Comparison of ENCODE assay signal across 3 worm cellular contexts in genomic region chrII:8853238-8853637, ce11.
TF ChIP-seq lines count a peak whose summit lies in the region.

No protein-coding gene starts in this region.

TF ChIP-seq in whole organism, L1 larva, 84 proteins besides CTCF, POLR2A, EP300 and RAD21:
- TF ChIP-seq nhr-85 (tag; lab: Kevin White, UChicago) (peak; percentile 64), nhr-71 (tag; optimal IDR thresholded peaks at IDR 0.05; lab: Kevin White, UChicago) (no peak)

TF ChIP-seq in whole organism, L3 larva, 47 proteins besides CTCF, POLR2A, EP300 and RAD21:
- no peak for TF ChIP-seq R02D3.7 (tag; optimal IDR thresholded peaks at IDR 0.05; lab: Kevin White, UChicago)
- no peak for TF ChIP-seq unc-39 (tag; optimal IDR thresholded peaks at IDR 0.05; lab: Kevin White, UChicago)
- TF ChIP-seq elt-1 (tag; optimal IDR thresholded peaks at IDR 0.05; lab: Kevin White, UChicago): peak; percentile 76

TF ChIP-seq in whole organism, L4 larva, 104 proteins besides CTCF, POLR2A, EP300 and RAD21:
- TF ChIP-seq sdz-12 (GFP tag; optimal IDR thresholded peaks at IDR 0.05; lab: Kevin White, UChicago): no peak
- no peak for TF ChIP-seq ZK337.2 (GFP tag; IDR thresholded peaks at IDR 0.05; lab: Robert Waterston, UW)
- no peak for TF ChIP-seq lin-38 (GFP tag; IDR thresholded peaks at IDR 0.05; lab: Robert Waterston, UW)
- TF ChIP-seq duxl-1 (tag; optimal IDR thresholded peaks at IDR 0.05; lab: Kevin White, UChicago; ENCODE audit: poor library complexity): no peak
- TF ChIP-seq aha-1 (tag; lab: Kevin White, UChicago): peak; percentile 54
TF ChIP-seq in whole organism, L4 larva: peak in this region for 1.

Comparison
In these comparisons a context has a peak if more than half of its experiments do, and no peak if none do; other contexts are left out.
1. Of the 29 proteins assayed by ChIP-seq in both whole organism, L4 larva and whole organism, L1 larva: peak only in whole organism, L4 larva: aha-1; only in whole organism, L1 larva: none; in both: none; in neither: 28.